Fruit fly (Drosophila melanogaster) S2 (cell line): ENCODE results near the gene CG14391.

Experiments used
- CG8478 ChIP-seq: fragments of >200 bp; optimal IDR thresholded peaks from 2 replicates; lab custom pipeline; 2018
- CTCF ChIP-seq, 2 experiments: fragments of >200 bp; optimal IDR thresholded peaks; 2 replicates each; lab custom pipeline; 2018

DNA sequence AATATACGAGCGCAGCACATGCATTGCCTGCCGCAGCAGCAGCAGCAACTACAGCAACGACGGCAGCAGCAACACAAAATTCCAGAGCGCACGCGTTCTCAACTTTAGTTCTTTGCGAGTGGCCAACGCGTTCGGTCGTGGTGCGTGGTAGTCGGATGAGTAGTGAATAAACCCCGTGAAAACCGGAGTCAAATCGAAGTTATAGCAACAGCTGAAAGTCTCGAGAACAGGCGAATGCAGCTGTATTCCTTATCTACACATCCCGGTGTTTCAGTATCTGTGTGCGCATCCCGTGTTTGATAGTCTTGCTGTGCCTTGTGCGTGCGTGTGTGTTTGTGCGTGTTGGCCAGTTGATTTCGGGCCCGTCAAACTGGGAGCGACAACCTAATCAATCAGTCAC, 46.7 kb downstream of the CG14391 start, which contains the start of gene Dtg:
- TF ChIP-seq CTCF (optimal IDR thresholded peaks at IDR 0.05; lab: Kevin White, UChicago) (no peak), CG8478 (lab: Kevin White, UChicago) (no peak)
